Worm (Caenorhabditis elegans): Measurements from ENCODE around the gene C28G1.10.
"Not testable (repeated sequence)": the region's sequence is repeated elsewhere in the genome, so short reads cannot be mapped to it uniquely, and the experiment has no call there.

C28G1.10 gene

DNA sequence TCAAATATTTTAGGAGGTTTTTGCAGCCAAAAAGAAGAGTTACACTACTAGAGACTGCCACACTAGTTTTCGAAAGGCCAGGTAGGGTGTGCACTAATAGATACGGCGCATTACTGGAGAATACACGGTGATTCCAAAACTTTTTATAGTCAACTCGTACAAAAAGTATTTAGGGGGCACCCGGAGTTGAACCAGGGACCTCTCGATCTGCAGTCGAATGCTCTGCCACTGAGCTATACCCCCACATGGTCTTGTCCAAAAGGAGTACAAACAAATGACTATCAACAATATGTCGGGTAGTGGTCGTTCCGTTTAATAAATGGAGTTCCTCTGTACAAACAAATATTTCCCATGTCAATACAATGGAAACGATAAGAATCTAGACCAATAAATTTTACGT is 29.0 kb upstream of the C28G1.10 start:
- TF ChIP-seq hpl-2 (GFP tag; optimal IDR thresholded peaks at IDR 0.05): no peak
- TF ChIP-seq lin-35 (GFP tag; optimal IDR thresholded peaks at IDR 0.05): no peak
- TF ChIP-seq fkh-4 (tag; optimal IDR thresholded peaks at IDR 0.05; ENCODE audit: borderline replicate concordance): no peak
- no peak for TF ChIP-seq nhr-90 (tag; optimal IDR thresholded peaks at IDR 0.05; ENCODE audit: poor library complexity)
- no peak for TF ChIP-seq sup-37 (GFP tag; optimal IDR thresholded peaks at IDR 0.05)
- TF ChIP-seq dsc-1 (tag; optimal IDR thresholded peaks at IDR 0.05): no peak

DNA sequence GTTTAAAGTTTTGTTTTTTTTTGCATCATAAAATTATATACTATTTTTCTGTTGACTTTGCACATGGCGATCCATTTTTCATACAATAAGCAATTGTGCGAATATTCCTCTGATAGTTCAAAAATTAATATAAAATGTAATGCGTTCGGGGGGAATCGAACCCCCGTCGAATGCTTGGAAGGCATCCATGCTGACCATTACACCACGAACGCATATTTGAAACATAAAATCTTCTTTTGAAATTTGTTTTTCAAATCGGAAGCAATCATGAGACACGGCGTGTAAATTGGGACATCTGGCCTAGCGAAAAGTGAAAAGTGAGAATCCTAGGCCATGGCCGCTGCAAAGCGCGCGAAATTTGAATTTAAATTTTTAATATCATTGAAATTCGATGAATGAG is 28.5 kb upstream of the C28G1.10 start:
- TF ChIP-seq dpl-1 (GFP tag; optimal IDR thresholded peaks at IDR 0.05) (peak in 1 of 3 experiments; percentile 29), nhr-19 (GFP tag; conservative IDR thresholded peaks at IDR 0.05) (0 out of 2 replicates have a peak, but pooled peaks have one; percentile 13), efl-1 (GFP tag; optimal IDR thresholded peaks at IDR 0.05 in 1 of 2) (peak in 1 of 2 experiments; percentile 17)
- not testable (repeated sequence) for TF ChIP-seq efl-1 (optimal IDR thresholded peaks at IDR 0.05)

DNA sequence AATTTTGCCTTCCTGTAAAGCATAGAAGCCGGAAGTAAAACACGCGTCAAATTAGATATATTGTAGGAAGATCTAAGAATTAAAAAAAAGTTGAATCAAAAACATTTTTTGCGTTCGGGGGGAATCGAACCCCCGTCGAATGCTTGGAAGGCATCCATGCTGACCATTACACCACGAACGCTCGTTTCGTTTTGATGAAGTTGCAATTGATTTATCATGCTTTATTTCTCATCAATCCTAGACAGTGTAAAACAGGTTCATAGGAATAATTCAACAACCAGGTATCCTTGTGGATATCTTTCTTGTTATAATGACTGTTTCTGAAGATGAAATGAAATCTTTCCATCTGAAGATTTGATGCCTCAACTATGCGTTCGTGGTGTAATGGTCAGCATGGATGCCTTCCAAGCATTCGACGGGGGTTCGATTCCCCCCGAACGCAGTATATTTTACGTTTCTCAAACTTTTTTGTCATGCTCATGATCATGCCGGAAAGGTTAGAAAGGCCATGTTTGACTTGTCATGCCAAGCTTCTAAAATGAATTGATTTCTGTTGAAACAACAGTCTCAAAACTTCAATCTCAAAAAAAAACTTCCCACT is 27.0 kb upstream of the C28G1.10 start:
- no peak for TF ChIP-seq lin-14 (GFP tag; optimal IDR thresholded peaks at IDR 0.05)
- peak; percentile 5 for TF ChIP-seq blmp-1 (tag; optimal IDR thresholded peaks at IDR 0.05)
- TF ChIP-seq efl-1 (optimal IDR thresholded peaks at IDR 0.05): no peak
- TF ChIP-seq efl-1 (GFP tag; optimal IDR thresholded peaks at IDR 0.05 in 1 of 2): peak in 1 of 2 experiments; percentile 36
- TF ChIP-seq grh-1 (GFP tag; IDR thresholded peaks at IDR 0.05): peak; percentile 16; the same call in 1 of the 2 replicates
- no peak for TF ChIP-seq sox-4 (tag; optimal IDR thresholded peaks at IDR 0.05)

DNA sequence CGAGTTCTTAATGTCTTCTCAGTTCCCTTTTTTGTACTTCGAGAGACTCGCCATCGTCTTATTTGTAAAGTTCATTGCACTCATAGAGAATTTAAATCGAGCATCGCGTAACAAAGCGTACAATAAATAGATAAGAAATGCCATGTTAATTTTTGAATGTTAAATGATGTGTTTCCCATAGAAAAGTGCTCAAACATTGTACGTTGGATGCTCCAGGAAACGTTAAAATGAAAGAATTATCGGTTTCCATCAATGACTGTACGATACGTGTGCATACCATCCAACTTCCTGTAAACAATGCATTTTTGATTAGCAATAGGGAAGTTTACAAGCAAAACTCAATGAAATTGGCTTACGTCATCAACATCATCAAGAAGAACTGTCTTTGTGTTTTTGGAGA is 26.3 kb upstream of the C28G1.10 start:
- TF ChIP-seq lin-35 (GFP tag; optimal IDR thresholded peaks at IDR 0.05) (peak in 1 of 2 experiments; percentile 13), fkh-8 (tag; optimal IDR thresholded peaks at IDR 0.05) (no peak), elt-2 (tag; optimal IDR thresholded peaks at IDR 0.05) (peak; percentile 75)

DNA sequence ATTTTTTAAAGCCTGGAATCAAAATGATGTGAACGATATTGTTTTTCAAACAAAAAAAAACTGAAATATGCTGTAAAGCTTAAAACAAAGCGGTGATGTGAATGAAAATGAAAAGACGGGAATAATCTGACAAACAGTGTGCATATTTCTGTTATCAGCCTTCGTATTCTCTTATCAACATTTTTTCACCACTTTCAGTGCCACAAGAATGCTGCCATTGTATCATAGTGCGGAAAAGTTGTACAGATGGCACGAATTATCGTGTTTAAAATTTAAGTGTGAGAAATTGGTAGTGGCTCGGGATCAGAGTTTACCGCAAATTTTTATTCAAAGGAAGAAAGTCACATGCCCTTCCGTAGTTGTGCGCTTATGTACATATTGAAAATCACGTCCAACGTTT is 22.5 kb upstream of the C28G1.10 start, which contains the start of gene ifd-1:
ifd-1 (minus strand) TSS at position 12 of the 400 bp plus-strand sequence.
- TF ChIP-seq ces-1 (GFP tag; optimal IDR thresholded peaks at IDR 0.05): no peak
- no peak for TF ChIP-seq nhr-85 (tag)
- no peak for TF ChIP-seq ets-5 (GFP tag; IDR thresholded peaks at IDR 0.05)
- TF ChIP-seq pqm-1 (tag; optimal IDR thresholded peaks at IDR 0.05): peak; percentile 15
- TF ChIP-seq unc-130 (tag; optimal IDR thresholded peaks at IDR 0.05): no peak
- no peak for TF ChIP-seq unc-30 (tag; optimal IDR thresholded peaks at IDR 0.05)
- no peak for TF ChIP-seq ceh-82 (tag; optimal IDR thresholded peaks at IDR 0.05)
- TF ChIP-seq swsn-7 (tag; optimal IDR thresholded peaks at IDR 0.05): no peak
- TF ChIP-seq ceh-8 (GFP tag; optimal IDR thresholded peaks at IDR 0.05): no peak
- TF ChIP-seq skn-1 (tag; optimal IDR thresholded peaks at IDR 0.05): no peak
- TF ChIP-seq unc-62 (GFP tag; optimal IDR thresholded peaks at IDR 0.05): no peak
- no peak for TF ChIP-seq pax-3 (tag; optimal IDR thresholded peaks at IDR 0.05)
- TF ChIP-seq hpl-2 (GFP tag; optimal IDR thresholded peaks at IDR 0.05): no peak
- no peak for TF ChIP-seq efl-1 (optimal IDR thresholded peaks at IDR 0.05)
- peak in 1 of 2 experiments; percentile 47 for TF ChIP-seq efl-1 (GFP tag; optimal IDR thresholded peaks at IDR 0.05 in 1 of 2)
- no peak for TF ChIP-seq egl-27 (tag; optimal IDR thresholded peaks at IDR 0.05)
- peak; percentile 92 for TF ChIP-seq elt-2 (tag; optimal IDR thresholded peaks at IDR 0.05)
- peak; percentile 23 for TF ChIP-seq jun-1 (tag; optimal IDR thresholded peaks at IDR 0.05)
- no peak for TF ChIP-seq aha-1 (tag; optimal IDR thresholded peaks at IDR 0.05)
- no peak for TF ChIP-seq rnt-1 (tag; optimal IDR thresholded peaks at IDR 0.05)
- no peak for TF ChIP-seq aly-2 (tag; optimal IDR thresholded peaks at IDR 0.05)
- no peak for TF ChIP-seq fkh-4 (tag; optimal IDR thresholded peaks at IDR 0.05; ENCODE audit: borderline replicate concordance)
- no peak for TF ChIP-seq ceh-88 (GFP tag; IDR thresholded peaks at IDR 0.05)
- no peak for TF ChIP-seq unc-98 (GFP tag; IDR thresholded peaks at IDR 0.05)
- TF ChIP-seq lin-35 (GFP tag; optimal IDR thresholded peaks at IDR 0.05): peak in 1 of 2 experiments; percentile 34
- TF ChIP-seq pag-3 (tag; optimal IDR thresholded peaks at IDR 0.05; ENCODE audit: borderline replicate concordance, insufficient read depth): no peak
- TF ChIP-seq dsc-1 (tag; optimal IDR thresholded peaks at IDR 0.05): no peak
- no peak for TF ChIP-seq nhr-237 (tag; optimal IDR thresholded peaks at IDR 0.05)
- no peak for TF ChIP-seq C34B4.2 (tag; optimal IDR thresholded peaks at IDR 0.05)
- TF ChIP-seq alr-1 (tag; optimal IDR thresholded peaks at IDR 0.05; ENCODE audit: borderline replicate concordance): no peak
- TF ChIP-seq nhr-20 (tag; optimal IDR thresholded peaks at IDR 0.05): no peak
- TF ChIP-seq nhr-90 (tag; optimal IDR thresholded peaks at IDR 0.05; ENCODE audit: poor library complexity): peak; percentile 21
- no peak for TF ChIP-seq grh-1 (GFP tag; IDR thresholded peaks at IDR 0.05)
- TF ChIP-seq sptf-1 (tag; optimal IDR thresholded peaks at IDR 0.05): no peak
- TF ChIP-seq lsy-2 (tag; optimal IDR thresholded peaks at IDR 0.05): no peak
